Worm (Caenorhabditis elegans): ENCODE data around the gene T23B7.2.
A peak's percentile ranks its signal among the peaks of the same experiment; 100 is the strongest.

Gene T23B7.2

ce11 chrII:4874335-4874861, 32.4 kb upstream of the T23B7.2 start, which contains the start of gene F11G11.15:
Gene F11G11.15 (plus strand): TSS chrII:4874845.
- TF ChIP-seq nhr-111 (GFP tag; optimal IDR thresholded peaks at IDR 0.05) (no peak), fos-1 (tag; optimal IDR thresholded peaks at IDR 0.05) (no peak), ces-1 (GFP tag; optimal IDR thresholded peaks at IDR 0.05) (no peak), mdl-1 (tag; optimal IDR thresholded peaks at IDR 0.05) (peak in 1 of 2 experiments; percentile 31), aha-1 (tag) (peak; percentile 96), saeg-2 (GFP tag; IDR thresholded peaks at IDR 0.05) (no peak), ceh-32 (tag; optimal IDR thresholded peaks at IDR 0.05; ENCODE audit: poor library complexity) (no peak), hlh-30 (tag; optimal IDR thresholded peaks at IDR 0.05; ENCODE audit: insufficient read depth) (peak; percentile 66), nhr-77 (tag; optimal IDR thresholded peaks at IDR 0.05) (no peak), zip-2 (tag; optimal IDR thresholded peaks at IDR 0.05) (no peak), unc-39 (tag; optimal IDR thresholded peaks at IDR 0.05) (no peak), daf-8 (GFP tag; IDR thresholded peaks at IDR 0.05) (no peak), tra-1 (GFP tag; IDR thresholded peaks at IDR 0.05) (no peak), mxl-3 (GFP tag; optimal IDR thresholded peaks at IDR 0.05) (peak; percentile 81), nhr-28 (tag; optimal IDR thresholded peaks at IDR 0.05) (peak; percentile 33), fkh-10 (GFP tag; optimal IDR thresholded peaks at IDR 0.05) (no peak), hlh-11 (tag; optimal IDR thresholded peaks at IDR 0.05) (peak; percentile 45), spr-3 (GFP tag; optimal IDR thresholded peaks at IDR 0.05) (no peak), dmd-9 (GFP tag; IDR thresholded peaks at IDR 0.05) (no peak), vab-7 (GFP tag; IDR thresholded peaks at IDR 0.05) (no peak), zip-11 (GFP tag; IDR thresholded peaks at IDR 0.05) (no peak), nhr-48 (tag; optimal IDR thresholded peaks at IDR 0.05) (peak; percentile 68), F44E2.7 (GFP tag; IDR thresholded peaks at IDR 0.05) (no peak), lin-13 (GFP tag; optimal IDR thresholded peaks at IDR 0.05) (no peak), nhr-76 (tag; optimal IDR thresholded peaks at IDR 0.05) (no peak), D1046.2 (GFP tag; IDR thresholded peaks at IDR 0.05) (no peak), sdz-12 (GFP tag; optimal IDR thresholded peaks at IDR 0.05) (no peak), dmd-8 (GFP tag; IDR thresholded peaks at IDR 0.05) (no peak), mxl-2 (GFP tag; conservative IDR thresholded peaks at IDR 0.05) (no peak), spr-1 (tag; optimal IDR thresholded peaks at IDR 0.05) (no peak), lim-7 (GFP tag; IDR thresholded peaks at IDR 0.05) (no peak), lin-29 (GFP tag; IDR thresholded peaks at IDR 0.05) (no peak), madf-5 (GFP tag; IDR thresholded peaks at IDR 0.05) (no peak), unc-130 (GFP tag; optimal IDR thresholded peaks at IDR 0.05) (no peak), zag-1 (tag; optimal IDR thresholded peaks at IDR 0.05) (no peak), F10B5.3 (tag; optimal IDR thresholded peaks at IDR 0.05) (no peak)

- TF ChIP-seq tra-1 (GFP tag; IDR thresholded peaks at IDR 0.05) (no peak), F10B5.3 (tag; optimal IDR thresholded peaks at IDR 0.05) (no peak), lir-3 (tag; optimal IDR thresholded peaks at IDR 0.05) (no peak), ces-1 (GFP tag; optimal IDR thresholded peaks at IDR 0.05) (no peak), nhr-28 (tag; optimal IDR thresholded peaks at IDR 0.05) (no peak), hlh-30 (tag; optimal IDR thresholded peaks at IDR 0.05; ENCODE audit: insufficient read depth) (no peak), F44E2.7 (GFP tag; IDR thresholded peaks at IDR 0.05) (no peak), nhr-237 (tag; optimal IDR thresholded peaks at IDR 0.05) (no peak), set-16 (GFP tag; IDR thresholded peaks at IDR 0.05) (no peak), spr-1 (tag; optimal IDR thresholded peaks at IDR 0.05) (no peak), jun-1 (tag; optimal IDR thresholded peaks at IDR 0.05) (no peak), snpc-4 (tag; optimal IDR thresholded peaks at IDR 0.05) (no peak), lin-29 (GFP tag; IDR thresholded peaks at IDR 0.05) (no peak), ceh-32 (tag; optimal IDR thresholded peaks at IDR 0.05; ENCODE audit: poor library complexity) (no peak), aly-2 (tag; optimal IDR thresholded peaks at IDR 0.05) (no peak), lsy-2 (tag; optimal IDR thresholded peaks at IDR 0.05) (no peak), vab-7 (GFP tag; IDR thresholded peaks at IDR 0.05) (no peak)
Measured at ce11 chrII:4873029-4873428, 31.0 kb upstream of the T23B7.2 start, which contains the start of gene col-73. Gene col-73 (minus strand): TSS chrII:4873129.
